Worm (Caenorhabditis elegans) whole organism, young adult: Measurements from ENCODE around the gene Y56A3A.41.

Source experiments
- B0019.2 ChIP-seq: fragments of 200-800 bp; sonication (Bioruptor generic); conservative IDR thresholded peaks from 2 replicates; pipeline ENCODE4 v1.3.6; 2022; ENCODE audit warnings: missing genetic modification reagents, missing genetic modification characterization, missing compliant biosample characterization
- C17E4.6 ChIP-seq: fragments of 200-800 bp; sonication (Bioruptor generic); IDR thresholded peaks from 2 replicates; pipeline ENCODE4 v1.3.6; 2022; ENCODE audit warnings: missing genetic modification reagents, missing genetic modification characterization, missing compliant biosample characterization
- F33H1.4 ChIP-seq: fragments of 200-800 bp; sonication (Bioruptor generic); IDR thresholded peaks from 2 replicates; pipeline ENCODE4 v1.3.6; 2022; ENCODE audit warnings: missing genetic modification reagents, missing genetic modification characterization, missing compliant biosample characterization
- F55B11.4 ChIP-seq: sonication (generic microtip); optimal IDR thresholded peaks from 2 replicates; lab custom pipeline; 2016; ENCODE audit warnings: missing compliant biosample characterization, missing genetic modification characterization, borderline replicate concordance; ENCODE audit not compliant: insufficient read depth
- K12H6.12 ChIP-seq: fragments of 200-800 bp; sonication (Bioruptor generic); optimal IDR thresholded peaks from 2 replicates; lab custom pipeline; 2018; ENCODE audit warnings: mild to moderate bottlenecking, missing genetic modification characterization, missing compliant biosample characterization
- T07F8.4 ChIP-seq: sonication (generic microtip); optimal IDR thresholded peaks from 2 replicates; lab custom pipeline; 2016; ENCODE audit warnings: mild to moderate bottlenecking, missing genetic modification characterization, moderate library complexity, missing compliant biosample characterization
- aptf-3 ChIP-seq: fragments of 200-800 bp; sonication (Bioruptor generic); IDR thresholded peaks from 2 replicates; pipeline ENCODE4 v1.3.6; 2022; ENCODE audit warnings: missing genetic modification characterization, missing compliant biosample characterization
- atf-7 ChIP-seq: sonication (generic microtip); optimal IDR thresholded peaks from 2 replicates; lab custom pipeline; 2017; ENCODE audit warnings: mild to moderate bottlenecking, missing genetic modification characterization, missing compliant biosample characterization
- bed-2 ChIP-seq: fragments of 200-800 bp; sonication (Bioruptor generic); IDR thresholded peaks from 2 replicates; pipeline ENCODE4 v1.3.6; 2022; ENCODE audit warnings: missing genetic modification reagents, missing genetic modification characterization, missing compliant biosample characterization
- cebp-1 ChIP-seq, 2 experiments: fragments of 200-800 bp in 1 of 2; sonication (Bioruptor generic) in 1 of 2; sonication (generic microtip) in 1 of 2; IDR thresholded peaks in 1 of 2; optimal IDR thresholded peaks in 1 of 2; 2 replicates each; pipeline versions ENCODE4 v1.3.6 to Lab custom; 2017 to 2022; ENCODE audit warnings: missing compliant biosample characterization in 2 of 2, missing genetic modification characterization in 2 of 2, mild to moderate bottlenecking in 1 of 2, missing genetic modification reagents in 1 of 2, moderate library complexity in 1 of 2
- chd-7 ChIP-seq: sonication (generic microtip); optimal IDR thresholded peaks from 2 replicates; lab custom pipeline; 2016; ENCODE audit warnings: mild to moderate bottlenecking, missing genetic modification characterization, moderate library complexity, missing compliant biosample characterization
- dpl-1 ChIP-seq: fragments of 150-350 bp; optimal IDR thresholded peaks from 2 replicates; lab custom pipeline; 2014; ENCODE audit warnings: missing biosample characterization, missing genetic modification reagents, missing genetic modification characterization
- egl-18 ChIP-seq: fragments of 200-800 bp; sonication (Bioruptor generic); IDR thresholded peaks from 2 replicates; pipeline ENCODE4 v1.3.6; 2022; ENCODE audit warnings: missing genetic modification reagents, missing genetic modification characterization, missing compliant biosample characterization
- egrh-3 ChIP-seq: fragments of 200-800 bp; sonication (Bioruptor generic); IDR thresholded peaks from 2 replicates; pipeline ENCODE4 v1.3.6; 2022; ENCODE audit warnings: missing genetic modification reagents, missing genetic modification characterization, missing compliant biosample characterization
- hmg-1.2 ChIP-seq: fragments of 200-800 bp; sonication (Bioruptor generic); IDR thresholded peaks from 2 replicates; pipeline ENCODE4 v1.3.6; 2022; ENCODE audit warnings: missing genetic modification reagents, missing genetic modification characterization, missing compliant biosample characterization
- lag-1 ChIP-seq: fragments of 200-800 bp; sonication (Bioruptor generic); IDR thresholded peaks from 2 replicates; pipeline ENCODE4 v1.3.6; 2022; ENCODE audit warnings: missing genetic modification reagents, missing genetic modification characterization, missing compliant biosample characterization
- lir-1 ChIP-seq: fragments of 200-800 bp; sonication (Bioruptor generic); conservative IDR thresholded peaks from 2 replicates; pipeline ENCODE4 v1.3.6; 2022; ENCODE audit warnings: missing genetic modification reagents, missing genetic modification characterization, missing compliant biosample characterization
- madf-10 ChIP-seq: sonication (generic microtip); optimal IDR thresholded peaks from 2 replicates; lab custom pipeline; 2016; ENCODE audit warnings: mild to moderate bottlenecking, missing genetic modification characterization, missing compliant biosample characterization
- madf-6 ChIP-seq: fragments of 200-800 bp; sonication (Bioruptor generic); IDR thresholded peaks from 2 replicates; pipeline ENCODE4 v1.3.6; 2022; ENCODE audit warnings: missing genetic modification reagents, missing genetic modification characterization, missing compliant biosample characterization
- mxl-1 ChIP-seq: sonication (generic microtip); optimal IDR thresholded peaks from 2 replicates; lab custom pipeline; 2016; ENCODE audit warnings: missing genetic modification characterization, missing compliant biosample characterization
- nfyb-1 ChIP-seq: fragments of 200-800 bp; sonication (Bioruptor generic); IDR thresholded peaks from 2 replicates; pipeline ENCODE4 v1.3.6; 2022; ENCODE audit warnings: missing genetic modification reagents, missing genetic modification characterization, missing compliant biosample characterization
- nhr-179 ChIP-seq: sonication (generic microtip); optimal IDR thresholded peaks from 2 replicates; lab custom pipeline; 2016; ENCODE audit warnings: mild to moderate bottlenecking, missing genetic modification characterization, missing compliant biosample characterization
- nhr-27 ChIP-seq: fragments of 200-800 bp; sonication (Bioruptor generic); optimal IDR thresholded peaks from 2 replicates; lab custom pipeline; 2018; ENCODE audit warnings: mild to moderate bottlenecking, missing genetic modification characterization, moderate library complexity, missing compliant biosample characterization
- rec-8 ChIP-seq, 2 experiments: sonication (generic microtip); optimal IDR thresholded peaks; 2 replicates each; lab custom pipeline; 2016; ENCODE audit warnings: mild to moderate bottlenecking in 2 of 2, missing genetic modification characterization in 2 of 2, missing genetic modification reagents in 2 of 2, missing genotype in 2 of 2, missing biosample characterization in 1 of 2, missing compliant biosample characterization in 1 of 2, moderate library complexity in 1 of 2
- sdz-38 ChIP-seq: sonication (generic microtip); optimal IDR thresholded peaks from 2 replicates; lab custom pipeline; 2016; ENCODE audit warnings: missing genotype, missing genetic modification characterization, missing compliant biosample characterization
- snpc-1.1 ChIP-seq: sonication (generic microtip); optimal IDR thresholded peaks from 2 replicates; lab custom pipeline; 2017; ENCODE audit warnings: missing genetic modification characterization, mild to moderate bottlenecking, missing compliant biosample characterization, antibody characterized with exemption, moderate library complexity, missing genotype, missing genetic modification reagents; ENCODE audit not compliant: insufficient read depth
- snpc-4 ChIP-seq, 5 experiments: fragments of 150-350 bp in 1 of 5; sonication (generic microtip) in 4 of 5; optimal IDR thresholded peaks; 2 replicates each; lab custom pipeline; 2014 to 2018; ENCODE audit warnings: missing genetic modification characterization in 5 of 5, missing biosample characterization in 3 of 5, antibody characterized with exemption in 2 of 5, mild to moderate bottlenecking in 2 of 5, missing compliant biosample characterization in 2 of 5, missing genotype in 2 of 5, moderate library complexity in 2 of 5, missing genetic modification reagents in 1 of 5
- unc-130 ChIP-seq: sonication (generic microtip); optimal IDR thresholded peaks from 2 replicates; lab custom pipeline; 2016; ENCODE audit warnings: missing genetic modification reagents, missing genetic modification characterization, missing compliant biosample characterization
- xnd-1 ChIP-seq: sonication (generic microtip); optimal IDR thresholded peaks from 2 replicates; lab custom pipeline; 2016; ENCODE audit warnings: missing genotype, missing genetic modification reagents, missing genetic modification characterization, missing compliant biosample characterization
- zfh-2 ChIP-seq: fragments of 200-800 bp; sonication (Bioruptor generic); conservative IDR thresholded peaks from 2 replicates; pipeline ENCODE4 v1.3.6; 2022; ENCODE audit warnings: missing genetic modification reagents, missing genetic modification characterization, missing compliant biosample characterization
- zim-3 ChIP-seq: sonication (generic microtip); optimal IDR thresholded peaks from 2 replicates; lab custom pipeline; 2017; ENCODE audit warnings: mild to moderate bottlenecking, missing genetic modification characterization, moderate library complexity, missing compliant biosample characterization
- ztf-25 ChIP-seq: fragments of 200-800 bp; sonication (Bioruptor generic); IDR thresholded peaks from 2 replicates; pipeline ENCODE4 v1.3.6; 2022; ENCODE audit warnings: missing genetic modification reagents, missing genetic modification characterization, missing compliant biosample characterization
- ztf-26 ChIP-seq: sonication (generic microtip); optimal IDR thresholded peaks from 2 replicates; lab custom pipeline; 2017; ENCODE audit warnings: missing genetic modification characterization, missing compliant biosample characterization
- ztf-28 ChIP-seq: fragments of 200-800 bp; sonication (Bioruptor generic); IDR thresholded peaks from 2 replicates; pipeline ENCODE4 v1.3.6; 2022; ENCODE audit warnings: missing genetic modification reagents, missing genetic modification characterization, missing compliant biosample characterization
- ztf-3 ChIP-seq: fragments of 200-800 bp; sonication (Bioruptor generic); optimal IDR thresholded peaks from 2 replicates; lab custom pipeline; 2018; ENCODE audit warnings: mild to moderate bottlenecking, missing genetic modification characterization, missing compliant biosample characterization

Y56A3A.41 gene

ce11 chrIII:11936668-11937276 is 43.9 kb upstream of the Y56A3A.41 start:
- peak; percentile 87 for TF ChIP-seq zfh-2 (GFP tag; lab: Robert Waterston, UW)
- no peak for TF ChIP-seq ztf-25 (GFP tag; lab: Robert Waterston, UW)
- TF ChIP-seq egrh-3 (GFP tag; lab: Robert Waterston, UW), result peak; percentile 59; the same call in 1 of the 2 replicates

- no peak for TF ChIP-seq xnd-1
- TF ChIP-seq C17E4.6 (GFP tag; lab: Robert Waterston, UW), result no peak
- no peak for TF ChIP-seq sdz-38 (tag; lab: Kevin White, UChicago)
- TF ChIP-seq cebp-1 (GFP tag; IDR thresholded peaks at IDR 0.05; lab: Robert Waterston, UW), result peak; percentile 22; the same call in 1 of the 2 replicates
- TF ChIP-seq cebp-1 (tag; optimal IDR thresholded peaks at IDR 0.05; lab: Kevin White, UChicago), result peak; percentile 3
- no peak for TF ChIP-seq ztf-28
- TF ChIP-seq madf-10 (tag; lab: Kevin White, UChicago), result no peak
- TF ChIP-seq egl-18 (GFP tag; lab: Robert Waterston, UW), result no peak
- TF ChIP-seq madf-6 (GFP tag; lab: Robert Waterston, UW), result no peak
- TF ChIP-seq hmg-1.2 (GFP tag; lab: Robert Waterston, UW), result peak; percentile 53; the same call in 1 of the 2 replicates
- no peak for TF ChIP-seq nhr-27 (tag; lab: Kevin White, UChicago)
- TF ChIP-seq mxl-1 (tag; lab: Kevin White, UChicago), result no peak
- TF ChIP-seq F55B11.4 (tag; lab: Kevin White, UChicago), result no peak
- no peak for TF ChIP-seq lir-1 (GFP tag; lab: Robert Waterston, UW)
- TF ChIP-seq dpl-1 (GFP tag; lab: Kevin White, UChicago), result no peak
- peak; percentile 88 for TF ChIP-seq zfh-2 (GFP tag; lab: Robert Waterston, UW)
- TF ChIP-seq snpc-4 (GFP tag; optimal IDR thresholded peaks at IDR 0.05; lab: Kevin White, UChicago), result peak; percentile 17
- TF ChIP-seq snpc-4 (tag; optimal IDR thresholded peaks at IDR 0.05; lab: Kevin White, UChicago), result peak in 3 of 4 experiments; percentile 29 to 48 (median 38)
- peak; percentile 38 for TF ChIP-seq K12H6.12 (tag; lab: Kevin White, UChicago)
- TF ChIP-seq B0019.2, result no peak
- no peak for TF ChIP-seq bed-2 (GFP tag; lab: Robert Waterston, UW)
- no peak for TF ChIP-seq aptf-3 (GFP tag; lab: Robert Waterston, UW)
- TF ChIP-seq zim-3, result no peak
- no peak for TF ChIP-seq chd-7 (tag; lab: Kevin White, UChicago)
- TF ChIP-seq nhr-179 (tag; lab: Kevin White, UChicago), result no peak
- TF ChIP-seq T07F8.4 (tag; lab: Kevin White, UChicago), result no peak
- TF ChIP-seq atf-7 (tag; lab: Kevin White, UChicago), result no peak
- no peak for TF ChIP-seq lag-1 (GFP tag; lab: Robert Waterston, UW)
- TF ChIP-seq snpc-1.1 (tag; lab: Kevin White, UChicago), result no peak
- no peak for TF ChIP-seq nfyb-1 (GFP tag; lab: Robert Waterston, UW)
- TF ChIP-seq unc-130 (GFP tag; lab: Kevin White, UChicago), result no peak
- TF ChIP-seq F33H1.4 (GFP tag; lab: Robert Waterston, UW), result no peak
Measured at ce11 chrIII:11935948-11936280, 43.1 kb upstream of the Y56A3A.41 start.

DNA sequence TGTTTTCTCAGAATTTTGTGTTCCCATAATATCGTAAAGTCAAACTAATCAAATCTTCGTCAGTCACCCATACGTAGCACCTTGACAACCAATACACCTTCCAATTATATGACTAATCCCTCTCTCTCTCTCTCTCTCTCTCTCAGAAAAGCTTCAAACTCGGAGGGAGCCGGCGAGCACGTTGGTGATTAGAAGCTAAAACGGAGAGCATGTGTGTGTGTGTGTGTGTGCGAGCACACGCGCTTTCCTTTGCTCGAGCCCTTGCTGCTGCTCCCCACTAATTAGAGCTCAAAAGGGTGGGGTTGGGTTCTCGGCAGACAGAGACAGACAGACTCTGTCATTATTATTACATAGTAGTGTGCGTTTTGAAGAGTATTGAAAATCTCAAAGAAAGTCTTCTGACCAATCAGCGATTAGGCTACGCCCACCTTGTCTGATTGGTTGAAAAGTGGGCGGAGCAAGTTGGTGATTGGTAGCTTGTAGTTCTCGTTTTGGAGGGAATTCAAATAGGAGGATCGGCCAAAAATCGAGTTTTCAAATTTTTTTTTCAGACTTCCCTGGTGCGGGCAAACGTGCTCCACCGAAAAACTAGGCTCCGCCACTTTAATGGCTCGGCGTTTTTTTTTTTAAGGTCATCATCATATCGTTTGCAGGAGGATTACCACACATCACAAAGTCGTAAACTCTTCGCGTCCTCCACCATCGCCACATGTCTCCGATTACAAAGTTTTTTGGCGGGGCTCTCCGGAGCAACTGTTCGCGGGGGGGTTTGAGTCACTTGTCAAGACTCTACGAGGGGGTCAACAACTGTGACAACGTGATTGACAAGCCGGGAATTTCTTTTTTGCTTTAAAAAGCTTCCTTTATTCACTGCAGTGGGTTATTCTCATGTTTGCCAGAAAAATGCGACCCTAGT is 42.5 kb upstream of the Y56A3A.41 start:
- TF ChIP-seq ztf-3 (GFP tag; lab: Kevin White, UChicago) (no peak), ztf-26 (no peak), rec-8 (tag; optimal IDR thresholded peaks at IDR 0.05; lab: Kevin White, UChicago) (no peak), hmg-1.2 (GFP tag; lab: Robert Waterston, UW) (no peak), nfyb-1 (GFP tag; lab: Robert Waterston, UW) (peak; percentile 83), nhr-27 (tag; lab: Kevin White, UChicago) (no peak)
- TF ChIP-seq, all 124 proteins: peak for 1
